Worm (Caenorhabditis elegans): ENCODE results near the gene Y38H6C.18.

- TF ChIP-seq hrde-1 (tag; optimal IDR thresholded peaks at IDR 0.05; ENCODE audit: borderline replicate concordance) (no peak), nhr-80 (tag; optimal IDR thresholded peaks at IDR 0.05) (no peak), sea-2 (GFP tag; IDR thresholded peaks at IDR 0.05) (no peak), F10E7.11 (tag; optimal IDR thresholded peaks at IDR 0.05) (no peak), madf-6 (GFP tag; IDR thresholded peaks at IDR 0.05) (no peak)
These were observed 37.5 kb downstream of the Y38H6C.18 start for ce11 chrV:20509427-20509826.
